Fruit fly (Drosophila melanogaster): ENCODE measurements around the gene dor.
A peak's percentile ranks its signal among the peaks of the same experiment; 100 is the strongest.

Gene dor

DNA sequence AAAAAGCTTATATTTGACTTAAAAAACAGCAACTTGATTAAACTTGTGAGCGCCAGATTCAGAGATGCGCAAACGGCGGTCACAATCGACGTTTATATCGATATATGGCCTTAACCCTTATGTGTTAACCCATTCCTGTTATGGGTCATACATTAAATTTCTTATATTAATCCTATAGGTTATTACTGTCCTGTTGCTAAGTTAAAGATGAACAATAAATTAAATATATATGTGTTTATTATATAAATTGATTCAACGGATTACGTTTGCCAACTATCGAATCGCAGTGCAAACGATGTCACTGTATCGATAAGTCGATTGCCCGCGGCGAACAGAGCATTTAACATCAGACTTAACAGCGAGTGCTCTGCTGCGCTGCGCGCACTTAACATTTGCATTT is 4.4 kb downstream of the dor start, which contains the start of the genes CG3740 and hfw (continued):
- TF ChIP-seq CG8632 (GFP tag; optimal IDR thresholded peaks at IDR 0.05) (peak; percentile 30), CG8319 (GFP tag; optimal IDR thresholded peaks at IDR 0.05) (peak; percentile 25), Ets21C (GFP tag; optimal IDR thresholded peaks at IDR 0.05) (peak; percentile 48), CG34406 (GFP tag; optimal IDR thresholded peaks at IDR 0.05) (peak; percentile 58), achi (GFP tag; optimal IDR thresholded peaks at IDR 0.05) (peak; percentile 63), dac (GFP tag; optimal IDR thresholded peaks at IDR 0.05) (peak; percentile 37), Lpt (GFP tag; optimal IDR thresholded peaks at IDR 0.05) (no peak), Sox15 (GFP tag; optimal IDR thresholded peaks at IDR 0.05) (peak; percentile 59), CG6163 (GFP tag; IDR thresholded peaks at IDR 0.05) (peak; percentile 77)

DNA sequence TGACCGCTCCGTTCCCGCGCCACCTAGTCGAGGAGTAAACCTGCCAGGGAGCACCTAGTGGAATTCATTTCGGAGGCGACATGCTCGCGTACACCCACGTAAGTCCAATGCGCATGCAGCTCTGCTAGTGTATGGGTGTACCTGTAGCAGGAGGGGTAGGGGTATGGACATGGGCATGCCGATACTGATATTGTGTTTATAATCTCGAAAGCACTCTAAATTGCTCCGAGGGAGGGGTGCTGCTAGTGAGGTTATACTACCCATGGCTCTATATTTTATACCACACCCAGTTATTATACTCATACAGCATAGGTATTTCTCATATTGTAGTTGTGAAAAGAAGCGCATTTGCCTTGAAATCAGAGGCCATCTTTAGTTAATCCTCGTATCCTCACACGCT is 5.0 kb downstream of the dor start:
- TF ChIP-seq CG1621 (tag; optimal IDR thresholded peaks at IDR 0.05): no peak
- no peak for TF ChIP-seq CG10631 (GFP tag; optimal IDR thresholded peaks at IDR 0.05)
- TF ChIP-seq CG8319 (GFP tag; optimal IDR thresholded peaks at IDR 0.05): no peak
- no peak for TF ChIP-seq esn (GFP tag; optimal IDR thresholded peaks at IDR 0.05)
- no peak for TF ChIP-seq CG15336 (GFP tag; IDR thresholded peaks at IDR 0.05)
- TF ChIP-seq cyc (GFP tag; optimal IDR thresholded peaks at IDR 0.05): no peak
- TF ChIP-seq CG32006 (GFP tag; optimal IDR thresholded peaks at IDR 0.05): no peak
- TF ChIP-seq svp (GFP tag): no peak
- TF ChIP-seq Ets96B (tag; optimal IDR thresholded peaks at IDR 0.05): no peak
- TF ChIP-seq CG34406 (GFP tag; optimal IDR thresholded peaks at IDR 0.05): no peak
- no peak for TF ChIP-seq CG6163 (GFP tag; IDR thresholded peaks at IDR 0.05)
- TF ChIP-seq fd85E (GFP tag; optimal IDR thresholded peaks at IDR 0.05): no peak
- no peak for TF ChIP-seq CG3919 (GFP tag; optimal IDR thresholded peaks at IDR 0.05)
- TF ChIP-seq CG9139 (GFP tag; optimal IDR thresholded peaks at IDR 0.05): no peak
- no peak for TF ChIP-seq CG8119 (GFP tag; IDR thresholded peaks at IDR 0.05)
- TF ChIP-seq ss (GFP tag; optimal IDR thresholded peaks at IDR 0.05): no peak
- TF ChIP-seq Eip78C (GFP tag): no peak
- no peak for TF ChIP-seq CG6808 (GFP tag; optimal IDR thresholded peaks at IDR 0.05)
- TF ChIP-seq achi (GFP tag; optimal IDR thresholded peaks at IDR 0.05): no peak
- no peak for TF ChIP-seq CG11762 (GFP tag; optimal IDR thresholded peaks at IDR 0.05; ENCODE audit: insufficient read depth)

DNA sequence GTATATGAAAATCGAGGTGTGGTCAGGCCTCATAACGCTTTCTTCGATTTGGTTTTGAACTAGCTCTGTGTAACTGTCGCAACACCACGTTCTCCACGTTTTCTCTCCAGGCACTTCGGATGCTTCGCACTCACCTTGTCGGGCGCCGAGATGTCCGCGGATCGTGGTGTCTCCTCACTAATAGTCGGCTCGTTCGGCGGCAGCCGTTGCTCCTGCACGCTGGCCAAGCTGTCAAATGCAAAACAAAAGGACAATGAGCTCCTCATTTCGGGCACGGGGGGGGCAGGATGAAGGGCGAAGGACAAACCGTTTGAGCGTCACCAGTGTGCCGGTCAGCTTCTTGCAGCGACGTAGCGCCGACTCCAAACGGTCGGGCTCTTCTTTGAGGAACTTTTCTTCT is 16.4 kb downstream of the dor start, which contains the start of gene CG14797:
TSS of gene CG14797 (plus strand) at position 301 of the 400 bp plus-strand sequence.
- TF ChIP-seq svp (GFP tag): no peak
- TF ChIP-seq vri (GFP tag; optimal IDR thresholded peaks at IDR 0.05): no peak
- no peak for TF ChIP-seq CG32006 (GFP tag; optimal IDR thresholded peaks at IDR 0.05)
- no peak for TF ChIP-seq fkh (GFP tag; optimal IDR thresholded peaks at IDR 0.05)
- TF ChIP-seq Hr38 (GFP tag; optimal IDR thresholded peaks at IDR 0.05): no peak
- no peak for TF ChIP-seq CG34406 (GFP tag; optimal IDR thresholded peaks at IDR 0.05)
- TF ChIP-seq CG11294 (GFP tag; IDR thresholded peaks at IDR 0.05): no peak
- TF ChIP-seq CG31627 (GFP tag; optimal IDR thresholded peaks at IDR 0.05): no peak
- no peak for TF ChIP-seq CG6163 (GFP tag; IDR thresholded peaks at IDR 0.05)
- no peak for TF ChIP-seq ss (GFP tag; optimal IDR thresholded peaks at IDR 0.05)
- TF ChIP-seq CG3919 (GFP tag; optimal IDR thresholded peaks at IDR 0.05): no peak
- no peak for TF ChIP-seq CG3032 (tag; optimal IDR thresholded peaks at IDR 0.05)
- no peak for TF ChIP-seq CG6808 (GFP tag; optimal IDR thresholded peaks at IDR 0.05)

DNA sequence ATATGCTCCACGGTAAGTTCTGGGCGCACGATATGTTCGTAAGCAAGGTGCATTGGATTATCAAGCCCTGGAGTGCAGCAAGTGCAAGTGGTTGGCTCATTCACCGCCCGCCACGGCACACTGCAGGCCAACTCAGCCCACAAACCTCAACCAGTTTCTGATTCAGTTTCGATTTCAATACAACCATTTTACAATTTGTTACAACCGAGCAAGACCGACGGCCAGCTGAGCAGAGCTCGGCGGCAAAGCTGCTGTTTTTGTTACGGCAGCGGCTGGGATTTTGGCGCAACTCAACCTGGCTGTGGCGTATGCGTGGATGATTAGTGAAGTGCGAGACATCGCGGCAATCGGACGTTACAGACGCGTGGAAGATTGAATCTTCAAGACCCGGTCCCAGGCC is 21.5 kb downstream of the dor start, which contains the start of gene b6:
TSS of gene b6 (plus strand) at position 320 of the 400 bp plus-strand sequence.
- TF ChIP-seq Blimp-1 (GFP tag; optimal IDR thresholded peaks at IDR 0.05) (peak; percentile 39), fkh (GFP tag; optimal IDR thresholded peaks at IDR 0.05) (no peak)

DNA sequence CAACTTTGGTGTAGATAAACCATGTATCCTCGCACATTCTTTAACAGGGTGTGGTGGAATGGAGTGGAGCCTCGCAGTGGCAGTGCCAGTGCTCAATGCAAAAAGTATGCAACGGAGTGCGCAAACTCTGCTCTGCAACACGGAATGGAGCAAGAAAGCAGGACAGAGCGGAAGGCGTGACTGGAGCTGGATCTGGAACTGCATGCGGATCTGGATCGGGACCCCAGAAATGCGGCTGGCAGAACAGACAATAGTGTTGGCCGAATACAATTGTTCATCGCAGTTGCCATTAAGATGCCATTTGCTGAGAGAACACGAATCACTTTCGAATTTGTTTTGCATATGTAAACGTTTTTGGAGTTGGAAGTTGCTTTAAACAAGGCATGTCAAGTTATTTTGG is 26.6 kb downstream of the dor start:
- TF ChIP-seq acj6 (GFP tag; optimal IDR thresholded peaks at IDR 0.05) (no peak), Eip78C (GFP tag) (peak; percentile 22), Met (GFP tag; optimal IDR thresholded peaks at IDR 0.05) (no peak)
